Fruit fly (Drosophila melanogaster) S2 (cell line): ENCODE results near the gene fiz.

Experiments used
- CG8478 ChIP-seq: fragments of >200 bp; optimal IDR thresholded peaks from 2 replicates; lab custom pipeline; 2018
- CTCF ChIP-seq, 2 experiments: fragments of >200 bp; optimal IDR thresholded peaks; 2 replicates each; lab custom pipeline; 2018

fiz gene

dm6 chrX:14909658-14910378, at the start of gene fiz:
Gene fiz, minus strand, starts transcription at chrX:14909708.
- peak; percentile 69 to 83 for TF ChIP-seq CTCF (optimal IDR thresholded peaks at IDR 0.05; lab: Kevin White, UChicago)
- no peak for TF ChIP-seq CG8478

- TF ChIP-seq CTCF (optimal IDR thresholded peaks at IDR 0.05; lab: Kevin White, UChicago): peak; percentile 93 to 98
- no peak for TF ChIP-seq CG8478
Measured at dm6 chrX:14955050-14955783, 45.7 kb upstream of the fiz start, which contains the start of the genes CG9030 and eag. Gene CG9030, minus strand, starts transcription at chrX:14955100. Gene eag, plus strand, starts transcription at chrX:14955477.

- TF ChIP-seq CTCF (optimal IDR thresholded peaks at IDR 0.05; lab: Kevin White, UChicago): peak; percentile 46 to 89
- no peak for TF ChIP-seq CG8478
Measured at dm6 chrX:14953896-14954295, 44.4 kb upstream of the fiz start.

- TF ChIP-seq CTCF (optimal IDR thresholded peaks at IDR 0.05; lab: Kevin White, UChicago) (no peak), CG8478 (no peak)
Measured at dm6 chrX:14952845-14953720, 43.6 kb upstream of the fiz start, which contains the start of gene pdgy. Gene pdgy, minus strand, starts transcription at chrX:14953532.

- no peak for TF ChIP-seq CTCF (optimal IDR thresholded peaks at IDR 0.05; lab: Kevin White, UChicago)
- TF ChIP-seq CG8478: no peak
Measured at dm6 chrX:14952097-14952844, 42.8 kb upstream of the fiz start.

dm6 chrX:14951346-14951862, 41.9 kb upstream of the fiz start:
- no peak for TF ChIP-seq CG8478
- no peak for TF ChIP-seq CTCF (optimal IDR thresholded peaks at IDR 0.05; lab: Kevin White, UChicago)

dm6 chrX:14950273-14951272, 41.1 kb upstream of the fiz start:
- TF ChIP-seq CTCF (optimal IDR thresholded peaks at IDR 0.05; lab: Kevin White, UChicago): no peak

- TF ChIP-seq CTCF (optimal IDR thresholded peaks at IDR 0.05; lab: Kevin White, UChicago) (no peak), CG8478 (no peak)
Measured at dm6 chrX:14949227-14949626, 39.7 kb upstream of the fiz start.

- TF ChIP-seq CTCF (optimal IDR thresholded peaks at IDR 0.05; lab: Kevin White, UChicago): no peak
- no peak for TF ChIP-seq CG8478
Measured at dm6 chrX:14947399-14947798, 37.9 kb upstream of the fiz start.

- TF ChIP-seq CG8478 (no peak), CTCF (optimal IDR thresholded peaks at IDR 0.05; lab: Kevin White, UChicago) (no peak)
Measured at dm6 chrX:14946522-14946921, 37.0 kb upstream of the fiz start.

- TF ChIP-seq CTCF (optimal IDR thresholded peaks at IDR 0.05; lab: Kevin White, UChicago): no peak
- TF ChIP-seq CG8478: no peak
Measured at dm6 chrX:14936250-14936649, 26.7 kb upstream of the fiz start.

dm6 chrX:14931296-14931695, 21.8 kb upstream of the fiz start:
- TF ChIP-seq CTCF (optimal IDR thresholded peaks at IDR 0.05; lab: Kevin White, UChicago) (no peak), CG8478 (no peak)

- TF ChIP-seq CG8478: no peak
- no peak for TF ChIP-seq CTCF (optimal IDR thresholded peaks at IDR 0.05; lab: Kevin White, UChicago)
Measured at dm6 chrX:14929813-14930212, 20.3 kb upstream of the fiz start.
